Worm (Caenorhabditis elegans): ENCODE measurements around the gene R12B2.6.

DNA sequence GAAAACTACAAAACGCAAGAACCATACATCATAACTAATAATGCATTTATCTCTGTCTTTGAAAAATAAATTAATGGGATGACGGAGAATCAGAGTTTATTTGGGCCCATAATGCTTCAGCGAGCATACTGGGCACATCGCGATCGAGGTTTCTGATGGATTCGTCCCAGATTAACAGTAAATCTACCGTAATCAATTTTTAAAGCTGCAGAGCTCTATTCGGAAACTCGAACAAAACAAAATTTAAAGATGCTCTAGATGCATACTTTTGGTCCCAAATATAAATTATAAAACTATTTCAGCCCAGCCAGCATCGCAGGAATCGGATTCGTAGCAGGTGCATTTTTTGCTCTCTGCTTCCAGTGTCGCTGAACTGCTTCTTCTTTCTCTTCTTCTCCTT is 5.9 kb downstream of the R12B2.6 start:
- TF ChIP-seq lsy-2 (tag; optimal IDR thresholded peaks at IDR 0.05): no peak
- TF ChIP-seq nhr-28 (tag; optimal IDR thresholded peaks at IDR 0.05): no peak
- no peak for TF ChIP-seq drap-1 (GFP tag; optimal IDR thresholded peaks at IDR 0.05)
- no peak for TF ChIP-seq mab-5 (tag; optimal IDR thresholded peaks at IDR 0.05)
- no peak for TF ChIP-seq lin-13 (tag; optimal IDR thresholded peaks at IDR 0.05)
- TF ChIP-seq nhr-12 (tag; optimal IDR thresholded peaks at IDR 0.05): no peak
- no peak for TF ChIP-seq unc-39 (tag; optimal IDR thresholded peaks at IDR 0.05)
- no peak for TF ChIP-seq ceh-43 (GFP tag; optimal IDR thresholded peaks at IDR 0.05)
- TF ChIP-seq M03D4.4 (tag; optimal IDR thresholded peaks at IDR 0.05): no peak
- TF ChIP-seq blmp-1 (tag; optimal IDR thresholded peaks at IDR 0.05): no peak
- TF ChIP-seq unc-62 (GFP tag; optimal IDR thresholded peaks at IDR 0.05): no peak
- no peak for TF ChIP-seq snpc-4 (tag; optimal IDR thresholded peaks at IDR 0.05)
- no peak for TF ChIP-seq lin-32 (GFP tag; optimal IDR thresholded peaks at IDR 0.05)

Measured in whole organism, mixed stage, embryonic.